Worm (Caenorhabditis elegans) whole organism, mixed stage, embryonic: Measurements from ENCODE around the gene C16C8.4.

Source experiments
- M03D4.4 ChIP-seq: sonication (generic microtip); optimal IDR thresholded peaks from 2 replicates; lab custom pipeline; 2017; ENCODE audit warnings: mild to moderate bottlenecking, missing genetic modification characterization, missing compliant biosample characterization
- blmp-1 ChIP-seq: fragments of 150-350 bp; optimal IDR thresholded peaks from 2 replicates; lab custom pipeline; 2014; ENCODE audit warnings: missing biosample characterization, missing genetic modification characterization
- ceh-39 ChIP-seq: fragments of 150-350 bp; optimal IDR thresholded peaks from 2 replicates; lab custom pipeline; 2014; ENCODE audit warnings: missing biosample characterization, missing genetic modification characterization
- ceh-43 ChIP-seq: fragments of 200-800 bp; sonication (Bioruptor generic); optimal IDR thresholded peaks from 2 replicates; lab custom pipeline; 2018; ENCODE audit warnings: mild to moderate bottlenecking, missing genetic modification characterization, moderate library complexity, missing compliant biosample characterization
- ceh-83 ChIP-seq: fragments of 200-800 bp; sonication (Bioruptor generic); optimal IDR thresholded peaks from 2 replicates; lab custom pipeline; 2018; ENCODE audit warnings: mild to moderate bottlenecking, missing genetic modification characterization, missing compliant biosample characterization
- ces-1 ChIP-seq: fragments of 150-350 bp; optimal IDR thresholded peaks from 2 replicates; lab custom pipeline; 2014; ENCODE audit warnings: missing biosample characterization, missing genetic modification reagents, missing genetic modification characterization
- cnd-1 ChIP-seq: fragments of 200-800 bp; sonication (Bioruptor generic); optimal IDR thresholded peaks from 2 replicates; lab custom pipeline; 2018; ENCODE audit warnings: mild to moderate bottlenecking, missing genetic modification characterization, missing compliant biosample characterization
- drap-1 ChIP-seq: fragments of 200-800 bp; sonication (Bioruptor generic); optimal IDR thresholded peaks from 3 replicates; lab custom pipeline; 2018; ENCODE audit warnings: mild to moderate bottlenecking, missing genetic modification characterization, missing compliant biosample characterization
- elt-1 ChIP-seq: sonication (generic microtip); optimal IDR thresholded peaks from 2 replicates; lab custom pipeline; 2017; ENCODE audit warnings: missing genetic modification characterization, mild to moderate bottlenecking, missing compliant biosample characterization, antibody characterized with exemption, moderate library complexity, borderline replicate concordance; ENCODE audit not compliant: insufficient read depth
- elt-3 ChIP-seq: fragments of 150-350 bp; optimal IDR thresholded peaks from 2 replicates; lab custom pipeline; 2014; ENCODE audit warnings: missing biosample characterization, missing genetic modification characterization
- flh-1 ChIP-seq: fragments of 200-800 bp; sonication (Bioruptor generic); optimal IDR thresholded peaks from 2 replicates; lab custom pipeline; 2018; ENCODE audit warnings: mild to moderate bottlenecking, missing genetic modification characterization, moderate library complexity, missing compliant biosample characterization
- ham-2 ChIP-seq: fragments of 200-800 bp; sonication (Bioruptor generic); optimal IDR thresholded peaks from 2 replicates; lab custom pipeline; 2018; ENCODE audit warnings: mild to moderate bottlenecking, missing genetic modification characterization, missing compliant biosample characterization
- hlh-1 ChIP-seq: fragments of 150-350 bp; optimal IDR thresholded peaks from 2 replicates; lab custom pipeline; 2014; ENCODE audit warnings: missing biosample characterization, missing genetic modification reagents, missing genetic modification characterization
- lin-32 ChIP-seq: fragments of 200-800 bp; sonication (Bioruptor generic); optimal IDR thresholded peaks from 2 replicates; lab custom pipeline; 2018; ENCODE audit warnings: mild to moderate bottlenecking, missing genetic modification characterization, missing compliant biosample characterization
- lsy-2 ChIP-seq: fragments of 150-350 bp; optimal IDR thresholded peaks from 2 replicates; lab custom pipeline; 2014; ENCODE audit warnings: missing biosample characterization, missing genetic modification characterization
- mab-5 ChIP-seq: fragments of 150-350 bp; optimal IDR thresholded peaks from 2 replicates; lab custom pipeline; 2014; ENCODE audit warnings: missing biosample characterization, missing genetic modification characterization
- nhr-2 ChIP-seq: fragments of 150-350 bp; optimal IDR thresholded peaks from 2 replicates; lab custom pipeline; 2014; ENCODE audit warnings: missing biosample characterization, missing genetic modification characterization
- nhr-237 ChIP-seq: fragments of 150-350 bp; optimal IDR thresholded peaks from 2 replicates; lab custom pipeline; 2014; ENCODE audit warnings: missing biosample characterization, missing genetic modification characterization
- nhr-28 ChIP-seq: fragments of 150-350 bp; optimal IDR thresholded peaks from 2 replicates; lab custom pipeline; 2014; ENCODE audit warnings: missing biosample characterization, missing genetic modification characterization
- sem-2 ChIP-seq: fragments of 200-800 bp; sonication (Bioruptor generic); optimal IDR thresholded peaks from 2 replicates; lab custom pipeline; 2018; ENCODE audit warnings: mild to moderate bottlenecking, missing genetic modification characterization, missing compliant biosample characterization
- snpc-4 ChIP-seq: fragments of 150-350 bp; optimal IDR thresholded peaks from 2 replicates; lab custom pipeline; 2014; ENCODE audit warnings: missing biosample characterization, missing genetic modification characterization
- sptf-1 ChIP-seq: sonication (generic microtip); optimal IDR thresholded peaks from 2 replicates; lab custom pipeline; 2017; ENCODE audit warnings: mild to moderate bottlenecking, missing genetic modification characterization, moderate library complexity, missing compliant biosample characterization
- tbx-8 ChIP-seq: fragments of 200-800 bp; sonication (Bioruptor generic); optimal IDR thresholded peaks from 2 replicates; lab custom pipeline; 2018; ENCODE audit warnings: mild to moderate bottlenecking, missing genetic modification characterization, moderate library complexity, missing compliant biosample characterization
- unc-120 ChIP-seq: sonication (generic microtip); optimal IDR thresholded peaks from 2 replicates; lab custom pipeline; 2017; ENCODE audit warnings: missing genetic modification characterization, missing compliant biosample characterization; ENCODE audit not compliant: poor library complexity, severe bottlenecking
- unc-39 ChIP-seq: fragments of 150-350 bp; optimal IDR thresholded peaks from 2 replicates; lab custom pipeline; 2014; ENCODE audit warnings: missing biosample characterization, missing genetic modification characterization
- unc-62 ChIP-seq: fragments of 150-350 bp; optimal IDR thresholded peaks from 2 replicates; lab custom pipeline; 2014; ENCODE audit warnings: missing biosample characterization, missing genetic modification reagents, missing genetic modification characterization
- zip-8 ChIP-seq: fragments of 150-350 bp; optimal IDR thresholded peaks from 2 replicates; lab custom pipeline; 2014; ENCODE audit warnings: missing biosample characterization, missing genetic modification characterization
- ztf-11 ChIP-seq: fragments of 150-350 bp; optimal IDR thresholded peaks from 2 replicates; lab custom pipeline; 2014; ENCODE audit warnings: missing biosample characterization, missing genetic modification characterization

The C16C8.4 gene

DNA sequence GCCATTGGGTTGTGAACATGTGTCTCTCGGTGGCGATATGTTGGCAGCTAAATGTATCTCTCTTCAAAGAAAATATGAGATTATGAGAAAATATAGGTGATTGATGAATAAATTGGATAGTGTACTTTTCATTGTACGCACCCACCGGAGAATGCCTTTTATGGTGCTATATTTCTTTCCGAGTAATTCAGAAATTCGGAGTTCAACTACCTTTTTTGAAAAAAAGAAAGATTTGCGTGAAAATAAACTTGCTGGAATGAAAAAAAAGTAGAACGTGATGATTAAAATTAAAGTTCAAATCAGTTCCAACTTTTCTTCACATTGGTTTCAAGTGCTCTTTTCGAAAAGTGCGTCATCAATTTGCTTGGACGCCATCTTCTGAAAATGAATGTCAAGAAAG, 40.6 kb downstream of the C16C8.4 start, which contains the start of gene nep-8:
Gene nep-8, plus strand, starts transcription at position 301 of the 400 bp plus-strand sequence.
- TF ChIP-seq zip-8 (no peak), hlh-1 (no peak), flh-1 (GFP tag; lab: Kevin White, UChicago) (no peak), ham-2 (no peak), sem-2 (GFP tag; lab: Kevin White, UChicago) (no peak), lsy-2 (tag; lab: Kevin White, UChicago) (no peak), ceh-43 (GFP tag; lab: Kevin White, UChicago) (no peak), snpc-4 (tag; lab: Kevin White, UChicago) (no peak), nhr-28 (tag; lab: Kevin White, UChicago) (no peak), cnd-1 (no peak), ces-1 (GFP tag; lab: Kevin White, UChicago) (no peak), ztf-11 (tag; lab: Kevin White, UChicago) (no peak), M03D4.4 (no peak), unc-120 (tag; lab: Kevin White, UChicago) (no peak), nhr-2 (tag; lab: Kevin White, UChicago) (no peak), lin-32 (GFP tag; lab: Kevin White, UChicago) (no peak)

DNA sequence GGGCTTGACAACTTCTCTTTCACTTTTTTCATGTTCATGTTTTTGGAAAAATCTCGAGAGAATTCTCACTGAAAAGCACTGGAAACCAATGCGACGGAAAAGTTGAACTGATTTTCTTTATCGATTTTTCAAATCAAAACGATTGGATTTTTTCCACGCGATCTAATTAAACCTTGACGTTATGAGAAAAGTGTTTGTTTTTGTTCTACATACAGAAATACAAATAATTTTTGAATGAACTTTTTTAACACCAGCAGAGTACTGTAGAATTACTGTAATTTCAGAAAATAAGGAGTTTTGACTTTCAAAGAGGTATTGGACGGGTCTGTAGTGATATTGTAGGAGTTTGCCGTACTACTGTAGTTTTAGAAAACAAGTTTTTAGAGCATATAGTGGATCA, 41.3 kb downstream of the C16C8.4 start, which contains the start of gene nep-10:
Gene nep-10, minus strand, starts transcription at position 101 of the 400 bp plus-strand sequence.
- TF ChIP-seq drap-1 (GFP tag; lab: Kevin White, UChicago) = no peak
- TF ChIP-seq blmp-1 (tag; lab: Kevin White, UChicago) = no peak
- TF ChIP-seq cnd-1 = no peak
- TF ChIP-seq snpc-4 (tag; lab: Kevin White, UChicago) = no peak
- no peak for TF ChIP-seq elt-1 (tag; lab: Kevin White, UChicago)
- TF ChIP-seq sptf-1 = no peak
- TF ChIP-seq ceh-83 (GFP tag; lab: Kevin White, UChicago) = no peak
- no peak for TF ChIP-seq unc-62
- TF ChIP-seq nhr-28 (tag; lab: Kevin White, UChicago) = no peak
- no peak for TF ChIP-seq ceh-39
- TF ChIP-seq unc-39 (tag; lab: Kevin White, UChicago) = no peak
- TF ChIP-seq sem-2 (GFP tag; lab: Kevin White, UChicago) = no peak
- no peak for TF ChIP-seq lsy-2 (tag; lab: Kevin White, UChicago)
- TF ChIP-seq nhr-237 (tag; lab: Kevin White, UChicago) = no peak

DNA sequence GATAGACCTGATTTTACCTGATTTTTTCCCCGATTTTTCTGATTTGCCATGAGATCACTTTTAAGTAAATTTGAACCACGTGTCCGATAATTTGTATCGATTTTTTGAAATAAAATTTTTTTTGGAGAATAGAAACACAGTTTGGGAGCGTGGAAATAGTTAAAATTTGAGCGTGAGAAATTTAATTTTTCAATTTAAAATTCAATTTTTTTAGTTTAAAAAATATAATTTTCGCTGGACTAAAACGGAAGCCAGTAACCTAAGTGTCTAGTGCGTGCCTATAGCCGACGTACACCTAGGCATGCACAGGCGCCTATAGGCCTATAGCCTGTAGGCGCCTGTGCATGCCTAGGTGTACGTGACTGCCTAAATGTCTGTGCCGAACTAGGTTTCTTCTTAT, 45.0 kb downstream of the C16C8.4 start, which contains the start of gene nep-9:
Gene nep-9, minus strand, starts transcription at position 101 of the 400 bp plus-strand sequence.
- no peak for TF ChIP-seq flh-1 (GFP tag; lab: Kevin White, UChicago)
- no peak for TF ChIP-seq M03D4.4
- no peak for TF ChIP-seq lsy-2 (tag; lab: Kevin White, UChicago)
- TF ChIP-seq ceh-43 (GFP tag; lab: Kevin White, UChicago) = no peak
- no peak for TF ChIP-seq unc-120 (tag; lab: Kevin White, UChicago)
- TF ChIP-seq ceh-39 = no peak
- TF ChIP-seq mab-5 = no peak
- no peak for TF ChIP-seq zip-8
- TF ChIP-seq sem-2 (GFP tag; lab: Kevin White, UChicago) = no peak
- TF ChIP-seq unc-39 (tag; lab: Kevin White, UChicago) = no peak
- no peak for TF ChIP-seq nhr-2 (tag; lab: Kevin White, UChicago)
- no peak for TF ChIP-seq elt-3 (tag; lab: Kevin White, UChicago)
- TF ChIP-seq tbx-8 (GFP tag; lab: Kevin White, UChicago) = no peak
- TF ChIP-seq elt-1 (tag; lab: Kevin White, UChicago) = no peak

DNA sequence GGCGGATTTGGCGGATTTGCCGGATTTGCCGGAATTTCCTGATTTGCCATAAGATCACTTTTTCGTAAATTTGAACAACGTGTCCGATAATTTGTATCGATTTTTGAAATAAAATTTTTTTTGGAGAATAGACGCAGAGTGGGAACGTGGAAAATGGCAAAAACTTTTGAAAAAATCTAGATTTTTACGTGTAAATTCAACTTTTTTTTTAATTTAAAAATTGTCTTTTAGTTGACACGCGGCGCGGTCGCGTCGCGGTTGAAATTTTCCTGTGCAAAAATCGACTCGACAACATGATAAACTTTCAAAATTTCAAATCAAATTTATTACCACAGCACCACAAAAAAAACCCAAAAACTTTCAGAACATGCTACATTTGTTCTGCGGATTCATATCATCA, 48.7 kb downstream of the C16C8.4 start, which contains the start of gene nep-20:
Gene nep-20, minus strand, starts transcription at position 101 of the 400 bp plus-strand sequence.
- no peak for TF ChIP-seq unc-39 (tag; lab: Kevin White, UChicago)
- TF ChIP-seq, all 35 proteins: peak for 0
